Fruit fly (Drosophila melanogaster) whole organism, pupa: ENCODE data around the gene CG3557.

Experiments
- CG10348 ChIP-seq: fragments of 200-800 bp; sonication (Bioruptor generic); IDR thresholded peaks from 2 replicates; pipeline ENCODE4 v1.3.6; 2022; ENCODE audit warnings: missing biosample characterization, missing genetic modification characterization
- CG12605 ChIP-seq: fragments of 200-800 bp; sonication (Bioruptor generic); IDR thresholded peaks from 2 replicates; pipeline ENCODE4 v1.3.6; 2022; ENCODE audit warnings: missing biosample characterization, missing genetic modification characterization
- CG13204 ChIP-seq: fragments of 200-800 bp; sonication (Bioruptor generic); optimal IDR thresholded peaks from 2 replicates; lab custom pipeline; 2018; ENCODE audit warnings: missing biosample characterization, mild to moderate bottlenecking, missing genetic modification characterization, moderate library complexity
- CG14655 ChIP-seq: fragments of 200-800 bp; sonication (Bioruptor generic); optimal IDR thresholded peaks from 3 replicates; lab custom pipeline; 2017; ENCODE audit warnings: mild to moderate bottlenecking, missing biosample characterization, missing genetic modification reagents, missing genetic modification characterization
- CG15710 ChIP-seq: fragments of 200-800 bp; sonication (Bioruptor generic); optimal IDR thresholded peaks from 2 replicates; lab custom pipeline; 2018; ENCODE audit warnings: missing biosample characterization, mild to moderate bottlenecking, missing genetic modification characterization, moderate library complexity
- CG17806 ChIP-seq: fragments of 200-800 bp; sonication (Bioruptor generic); optimal IDR thresholded peaks from 2 replicates; lab custom pipeline; 2018; ENCODE audit warnings: missing biosample characterization, mild to moderate bottlenecking, missing genetic modification characterization, moderate library complexity
- CG32121 ChIP-seq: fragments of 200-800 bp; sonication (Bioruptor generic); IDR thresholded peaks from 2 replicates; pipeline ENCODE4 v1.3.6; 2022; ENCODE audit warnings: missing biosample characterization, missing genetic modification characterization
- CG34367 ChIP-seq: fragments of 200-800 bp; sonication (Bioruptor generic); optimal IDR thresholded peaks from 2 replicates; lab custom pipeline; 2018; ENCODE audit warnings: missing biosample characterization, mild to moderate bottlenecking, missing genetic modification characterization
- CG4496 ChIP-seq: fragments of 200-800 bp; sonication (Bioruptor generic); IDR thresholded peaks from 3 replicates; pipeline ENCODE4 v1.3.6; 2022; ENCODE audit warnings: missing biosample characterization, missing genetic modification characterization
- CG8159 ChIP-seq: fragments of 200-800 bp; sonication (Bioruptor generic); optimal IDR thresholded peaks from 3 replicates; lab custom pipeline; 2018; ENCODE audit warnings: missing biosample characterization, mild to moderate bottlenecking, missing genetic modification characterization, moderate library complexity
- CG8301 ChIP-seq: fragments of 200-800 bp; sonication (Bioruptor generic); optimal IDR thresholded peaks from 2 replicates; lab custom pipeline; 2018; ENCODE audit warnings: missing biosample characterization, mild to moderate bottlenecking, missing genetic modification characterization
- CG9948 ChIP-seq: fragments of 200-800 bp; sonication (Bioruptor generic); optimal IDR thresholded peaks from 2 replicates; lab custom pipeline; 2018; ENCODE audit warnings: missing biosample characterization, mild to moderate bottlenecking, missing genetic modification characterization, moderate library complexity
- D1 ChIP-seq: fragments of 200-800 bp; sonication (Bioruptor generic); optimal IDR thresholded peaks from 2 replicates; lab custom pipeline; 2018; ENCODE audit warnings: missing biosample characterization, mild to moderate bottlenecking, missing genetic modification characterization, moderate library complexity
- EcR ChIP-seq: fragments of 200-800 bp; sonication (Bioruptor generic); optimal IDR thresholded peaks from 3 replicates; lab custom pipeline; 2019; ENCODE audit warnings: missing biosample characterization, missing genetic modification characterization, mild to moderate bottlenecking, moderate library complexity, missing genetic modification reagents
- Ets98B ChIP-seq: fragments of 200-800 bp; sonication (Bioruptor generic); IDR thresholded peaks from 2 replicates; pipeline ENCODE4 v1.3.6; 2022; ENCODE audit warnings: missing biosample characterization, missing genetic modification characterization
- Pif1A ChIP-seq: fragments of 200-800 bp; sonication (Bioruptor generic); optimal IDR thresholded peaks from 3 replicates; lab custom pipeline; 2016; ENCODE audit warnings: missing biosample characterization, missing genetic modification characterization
- Pif1B ChIP-seq: fragments of 200-800 bp; sonication (Bioruptor generic); optimal IDR thresholded peaks from 3 replicates; lab custom pipeline; 2016; ENCODE audit warnings: missing biosample characterization, missing genetic modification characterization
- Snoo ChIP-seq: fragments of 200-800 bp; sonication (Bioruptor generic); optimal IDR thresholded peaks from 3 replicates; lab custom pipeline; 2017; ENCODE audit warnings: missing biosample characterization, mild to moderate bottlenecking, missing genetic modification characterization, inconsistent platforms
- fd96Ca ChIP-seq: fragments of 200-800 bp; sonication (Bioruptor generic); IDR thresholded peaks from 3 replicates; pipeline ENCODE4 v1.3.6; 2022; ENCODE audit warnings: missing biosample characterization, missing genetic modification characterization
- gl ChIP-seq: fragments of 200-800 bp; sonication (Bioruptor generic); optimal IDR thresholded peaks from 2 replicates; lab custom pipeline; 2018; ENCODE audit warnings: missing biosample characterization, mild to moderate bottlenecking, missing genetic modification characterization
- rn ChIP-seq: fragments of 200-800 bp; sonication (Bioruptor generic); IDR thresholded peaks from 2 replicates; pipeline ENCODE4 v1.3.6; 2022; ENCODE audit warnings: missing biosample characterization, missing genetic modification characterization

CG3557 gene

dm6 chr2L:2375655-2376417 lies 9.8 kb downstream of the CG3557 start, which contains the start of gene Atxn7:
TSS of gene Atxn7 (plus strand) at chr2L:2375841.
- TF ChIP-seq CG8301 (tag; lab: Kevin White, UChicago) (peak; percentile 4), CG17806 (tag; lab: Kevin White, UChicago) (peak; percentile 1), rn (GFP tag; lab: Robert Waterston, UW) (no peak), Ets98B (GFP tag; lab: Robert Waterston, UW) (peak; percentile 60), CG10348 (no peak), EcR (GFP tag; lab: Kevin White, UChicago) (no peak), CG32121 (GFP tag; lab: Robert Waterston, UW) (peak; percentile 66; the same call in 1 of the 2 replicates), Pif1B (GFP tag; lab: Kevin White, UChicago) (peak; percentile 2), CG15710 (tag; lab: Kevin White, UChicago) (peak; percentile 43), CG13204 (GFP tag; lab: Kevin White, UChicago) (peak; percentile 17), D1 (tag; lab: Kevin White, UChicago) (no peak), CG9948 (tag; lab: Kevin White, UChicago) (no peak), CG4496 (peak; percentile 74; the same call in 2 of the 3 replicates), CG12605 (GFP tag; lab: Robert Waterston, UW) (peak; percentile 84), Pif1A (GFP tag; lab: Kevin White, UChicago) (peak; percentile 67), CG14655 (GFP tag; lab: Kevin White, UChicago) (peak; percentile 13), CG34367 (peak; percentile 65), Snoo (tag; lab: Kevin White, UChicago) (peak; percentile 80), fd96Ca (GFP tag; lab: Robert Waterston, UW) (peak; percentile 59; the same call in 2 of the 3 replicates), CG8159 (peak; percentile 29), gl (tag; lab: Kevin White, UChicago) (no peak)
- TF ChIP-seq, all 21 proteins: peak for 15

- TF ChIP-seq Snoo (tag; lab: Kevin White, UChicago), result peak; percentile 60
- peak; percentile 54 for TF ChIP-seq CG17806 (tag; lab: Kevin White, UChicago)
- TF ChIP-seq CG14655 (GFP tag; lab: Kevin White, UChicago), result peak; percentile 54
- peak; percentile 85 for TF ChIP-seq fd96Ca (GFP tag; lab: Robert Waterston, UW)
- TF ChIP-seq Pif1B (GFP tag; lab: Kevin White, UChicago), result peak; percentile 88
- peak; percentile 49 for TF ChIP-seq CG8159
- TF ChIP-seq CG4496, result peak; percentile 91
- peak; percentile 59 for TF ChIP-seq CG13204 (GFP tag; lab: Kevin White, UChicago)
- TF ChIP-seq CG34367, result peak; percentile 55
- TF ChIP-seq D1 (tag; lab: Kevin White, UChicago), result no peak
- no peak for TF ChIP-seq CG10348
- peak; percentile 60 for TF ChIP-seq CG15710 (tag; lab: Kevin White, UChicago)
- peak; percentile 89 for TF ChIP-seq Ets98B (GFP tag; lab: Robert Waterston, UW)
- TF ChIP-seq rn (GFP tag; lab: Robert Waterston, UW), result peak; percentile 51; the same call in 1 of the 2 replicates
- peak; percentile 40 for TF ChIP-seq CG8301 (tag; lab: Kevin White, UChicago)
- peak; percentile 55 for TF ChIP-seq CG9948 (tag; lab: Kevin White, UChicago)
- TF ChIP-seq CG12605 (GFP tag; lab: Robert Waterston, UW), result peak; percentile 60
- peak; percentile 72 for TF ChIP-seq gl (tag; lab: Kevin White, UChicago)
- peak; percentile 91 for TF ChIP-seq Pif1A (GFP tag; lab: Kevin White, UChicago)
- TF ChIP-seq CG32121 (GFP tag; lab: Robert Waterston, UW), result peak; percentile 78
- TF ChIP-seq EcR (GFP tag; lab: Kevin White, UChicago), result peak; percentile 30
- TF ChIP-seq, all 21 proteins: peak for 19
Observed at dm6 chr2L:2373818-2374746, 11.5 kb downstream of the CG3557 start, which contains the start of the genes CG3609 and CG15390. TSS of gene CG3609 (minus strand) at chr2L:2374627. TSS of gene CG15390 (plus strand) at chr2L:2374713.

dm6 chr2L:2372112-2372449 lies 13.5 kb downstream of the CG3557 start:
- no peak for TF ChIP-seq Snoo (tag; lab: Kevin White, UChicago)
- TF ChIP-seq CG8159, result no peak

- no peak for TF ChIP-seq CG32121 (GFP tag; lab: Robert Waterston, UW)
- no peak for TF ChIP-seq gl (tag; lab: Kevin White, UChicago)
- no peak for TF ChIP-seq Ets98B (GFP tag; lab: Robert Waterston, UW)
- no peak for TF ChIP-seq CG8159
- TF ChIP-seq CG14655 (GFP tag; lab: Kevin White, UChicago), result no peak
- TF ChIP-seq, all 21 proteins: peak for 0
Observed at dm6 chr2L:2371406-2372111, 14.0 kb downstream of the CG3557 start, which contains the start of gene CG3597. TSS of gene CG3597 (minus strand) at chr2L:2371524.
